Worm (Caenorhabditis elegans): Measurements from ENCODE around the gene F13H8.6.

ce11 chrII:6294261-6294660, 7.5 kb upstream of the F13H8.6 start, which contains the start of gene mps-1:
- TF ChIP-seq sdz-12 (GFP tag; optimal IDR thresholded peaks at IDR 0.05) (no peak), mdl-1 (tag; optimal IDR thresholded peaks at IDR 0.05) (no peak), lsy-2 (tag; optimal IDR thresholded peaks at IDR 0.05) (no peak), egl-27 (tag; optimal IDR thresholded peaks at IDR 0.05) (no peak), nhr-237 (tag; optimal IDR thresholded peaks at IDR 0.05) (no peak), ztf-7 (tag; optimal IDR thresholded peaks at IDR 0.05) (no peak), F49E8.2 (tag; optimal IDR thresholded peaks at IDR 0.05; ENCODE audit: borderline replicate concordance) (no peak), jun-1 (tag; optimal IDR thresholded peaks at IDR 0.05) (no peak)
